Fruit fly (Drosophila melanogaster): Measurements from ENCODE around the gene loqs.

The loqs gene

dm6 chr2L:13362953-13363352 is 19.5 kb upstream of the loqs start:
- no peak for TF ChIP-seq Pif1B (GFP tag; optimal IDR thresholded peaks at IDR 0.05)
- no peak for TF ChIP-seq rn (GFP tag; IDR thresholded peaks at IDR 0.05)
- no peak for TF ChIP-seq Snoo (tag; optimal IDR thresholded peaks at IDR 0.05)

DNA sequence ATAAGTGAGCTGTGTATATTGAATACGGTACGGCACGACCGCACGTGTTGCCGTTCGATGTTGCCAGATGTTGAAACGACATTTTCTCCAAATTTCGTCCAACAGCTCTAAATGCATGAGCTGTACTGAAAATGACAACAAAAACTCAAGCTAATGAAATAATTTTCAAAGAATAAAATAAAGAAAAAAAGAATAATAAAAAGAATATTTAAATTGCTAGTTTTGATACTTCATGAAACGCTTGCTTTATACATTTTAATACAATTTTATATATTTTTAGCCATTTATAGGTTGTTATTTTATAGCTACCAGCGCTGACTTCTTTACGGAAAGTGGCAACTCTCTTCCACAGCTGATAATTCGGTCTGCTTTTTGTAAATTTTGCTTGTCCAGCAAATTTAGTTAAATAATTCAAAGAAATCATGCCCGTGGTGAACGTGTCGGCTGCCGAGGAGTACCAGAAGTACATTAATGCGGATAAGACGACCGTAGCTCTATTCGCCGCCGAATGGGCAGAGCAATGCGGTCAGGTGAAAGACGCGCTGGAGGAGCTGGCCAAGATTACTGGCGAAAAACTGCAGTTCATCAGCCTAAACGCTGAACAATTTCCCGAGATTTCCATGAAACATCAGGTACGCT is 16.2 kb upstream of the loqs start, which contains the start of the genes Nnp-1 and Grx3:
TSS of gene Nnp-1 (minus strand) at position 81 of the 639 bp plus-strand sequence.
TSS of gene Grx3 (plus strand) at position 339 of the 639 bp plus-strand sequence.
- TF ChIP-seq CG32121 (GFP tag; IDR thresholded peaks at IDR 0.05) (0 out of 2 replicates have a peak, but pooled peaks have one; percentile 35), CG8301 (tag; optimal IDR thresholded peaks at IDR 0.05) (no peak), gl (tag; optimal IDR thresholded peaks at IDR 0.05) (no peak), CG34367 (tag; optimal IDR thresholded peaks at IDR 0.05) (no peak), Ets98B (GFP tag; IDR thresholded peaks at IDR 0.05) (no peak), CG9948 (tag; optimal IDR thresholded peaks at IDR 0.05) (peak; percentile 39), fd96Ca (GFP tag; IDR thresholded peaks at IDR 0.05) (no peak), CG10348 (GFP tag; IDR thresholded peaks at IDR 0.05) (no peak), CG15710 (tag; optimal IDR thresholded peaks at IDR 0.05) (no peak), D1 (tag; optimal IDR thresholded peaks at IDR 0.05) (peak; percentile 30), EcR (GFP tag; optimal IDR thresholded peaks at IDR 0.05) (no peak), rn (GFP tag; IDR thresholded peaks at IDR 0.05) (0 out of 2 replicates have a peak, but pooled peaks have one; percentile 13), CG17806 (tag; optimal IDR thresholded peaks at IDR 0.05) (no peak), CG12605 (GFP tag; IDR thresholded peaks at IDR 0.05) (no peak), Pif1B (GFP tag; optimal IDR thresholded peaks at IDR 0.05) (no peak), CG13204 (GFP tag; optimal IDR thresholded peaks at IDR 0.05) (no peak), CG14655 (GFP tag; optimal IDR thresholded peaks at IDR 0.05) (no peak), Pif1A (GFP tag; optimal IDR thresholded peaks at IDR 0.05) (no peak), CG4496 (GFP tag; IDR thresholded peaks at IDR 0.05) (no peak), Snoo (tag; optimal IDR thresholded peaks at IDR 0.05) (peak; percentile 3), CG8159 (tag; optimal IDR thresholded peaks at IDR 0.05) (peak; percentile 44)

DNA sequence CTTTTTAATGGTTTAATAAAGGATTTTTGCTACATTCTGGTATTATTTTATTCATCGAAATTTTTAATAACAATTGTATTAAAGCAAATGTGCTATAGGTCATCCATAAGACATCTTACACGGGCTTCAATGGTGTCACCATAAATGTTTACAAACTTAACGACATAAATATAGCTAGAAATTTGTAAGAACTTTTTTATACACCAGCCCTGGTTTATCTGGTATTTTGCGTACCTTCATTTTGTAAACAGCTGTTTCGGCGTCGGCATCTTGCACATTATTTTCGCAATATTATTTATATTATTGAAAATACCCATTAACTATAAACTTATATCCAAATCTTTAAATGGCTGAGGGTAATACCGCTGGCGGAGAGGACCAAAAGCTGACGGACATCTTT is 15.1 kb upstream of the loqs start, which contains the start of gene Tap42:
TSS of gene Tap42 (plus strand) at position 240 of the 400 bp plus-strand sequence.
- TF ChIP-seq CG32121 (GFP tag; IDR thresholded peaks at IDR 0.05) (no peak), CG4496 (GFP tag; IDR thresholded peaks at IDR 0.05) (no peak), Pif1B (GFP tag; optimal IDR thresholded peaks at IDR 0.05) (no peak), D1 (tag; optimal IDR thresholded peaks at IDR 0.05) (no peak), gl (tag; optimal IDR thresholded peaks at IDR 0.05) (no peak), rn (GFP tag; IDR thresholded peaks at IDR 0.05) (no peak), Ets98B (GFP tag; IDR thresholded peaks at IDR 0.05) (no peak), CG8301 (tag; optimal IDR thresholded peaks at IDR 0.05) (no peak), CG15710 (tag; optimal IDR thresholded peaks at IDR 0.05) (no peak), CG17806 (tag; optimal IDR thresholded peaks at IDR 0.05) (no peak), CG10348 (GFP tag; IDR thresholded peaks at IDR 0.05) (no peak), Snoo (tag; optimal IDR thresholded peaks at IDR 0.05) (no peak), CG13204 (GFP tag; optimal IDR thresholded peaks at IDR 0.05) (no peak), EcR (GFP tag; optimal IDR thresholded peaks at IDR 0.05) (no peak), CG34367 (tag; optimal IDR thresholded peaks at IDR 0.05) (no peak), CG9948 (tag; optimal IDR thresholded peaks at IDR 0.05) (no peak), CG12605 (GFP tag; IDR thresholded peaks at IDR 0.05) (no peak)

DNA sequence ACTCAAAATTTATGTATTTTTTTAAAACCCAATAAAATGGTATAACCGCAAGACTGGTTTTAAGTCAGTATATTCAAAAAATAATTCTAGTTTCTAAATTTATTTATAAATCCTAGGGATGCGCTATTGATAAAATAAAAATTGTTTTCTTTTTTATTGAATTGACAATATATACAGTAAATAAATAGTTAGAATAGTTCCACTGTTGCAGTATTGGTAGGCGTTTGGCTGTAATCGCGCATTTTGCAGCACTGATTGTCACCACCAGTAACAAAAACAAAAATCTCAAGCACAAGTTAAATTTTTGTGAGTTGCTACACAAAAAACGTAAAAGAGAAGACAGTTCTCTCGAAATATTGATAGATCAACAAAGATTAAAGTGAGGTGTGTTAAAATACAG is 13.5 kb upstream of the loqs start, which contains the start of gene CG31855:
TSS of gene CG31855 (plus strand) at position 265 of the 400 bp plus-strand sequence.
- peak; percentile 41; the same call in 1 of the 2 replicates for TF ChIP-seq rn (GFP tag; IDR thresholded peaks at IDR 0.05)
- TF ChIP-seq CG8301 (tag; optimal IDR thresholded peaks at IDR 0.05): peak; percentile 65
- peak; percentile 59 for TF ChIP-seq CG32121 (GFP tag; IDR thresholded peaks at IDR 0.05)
- no peak for TF ChIP-seq CG13204 (GFP tag; optimal IDR thresholded peaks at IDR 0.05)
- peak; percentile 83 for TF ChIP-seq Ets98B (GFP tag; IDR thresholded peaks at IDR 0.05)
- TF ChIP-seq Snoo (tag; optimal IDR thresholded peaks at IDR 0.05): peak; percentile 74
- TF ChIP-seq Pif1B (GFP tag; optimal IDR thresholded peaks at IDR 0.05): peak; percentile 71
- peak; percentile 25 for TF ChIP-seq gl (tag; optimal IDR thresholded peaks at IDR 0.05)
- TF ChIP-seq Pif1A (GFP tag; optimal IDR thresholded peaks at IDR 0.05): peak; percentile 84
- peak; percentile 58; the same call in 2 of the 3 replicates for TF ChIP-seq CG4496 (GFP tag; IDR thresholded peaks at IDR 0.05)
- TF ChIP-seq CG17806 (tag; optimal IDR thresholded peaks at IDR 0.05): peak; percentile 65
- peak; percentile 58 for TF ChIP-seq D1 (tag; optimal IDR thresholded peaks at IDR 0.05)
- TF ChIP-seq CG12605 (GFP tag; IDR thresholded peaks at IDR 0.05): peak; percentile 63
- peak; percentile 59 for TF ChIP-seq CG34367 (tag; optimal IDR thresholded peaks at IDR 0.05)
- no peak for TF ChIP-seq CG14655 (GFP tag; optimal IDR thresholded peaks at IDR 0.05)
- no peak; the same call in 2 of the 3 replicates for TF ChIP-seq fd96Ca (GFP tag; IDR thresholded peaks at IDR 0.05)
- peak; percentile 66 for TF ChIP-seq CG8159 (tag; optimal IDR thresholded peaks at IDR 0.05)
- TF ChIP-seq CG9948 (tag; optimal IDR thresholded peaks at IDR 0.05): peak; percentile 39
- peak; percentile 76 for TF ChIP-seq CG15710 (tag; optimal IDR thresholded peaks at IDR 0.05)
- no peak for TF ChIP-seq EcR (GFP tag; optimal IDR thresholded peaks at IDR 0.05)
- TF ChIP-seq CG10348 (GFP tag; IDR thresholded peaks at IDR 0.05): no peak

DNA sequence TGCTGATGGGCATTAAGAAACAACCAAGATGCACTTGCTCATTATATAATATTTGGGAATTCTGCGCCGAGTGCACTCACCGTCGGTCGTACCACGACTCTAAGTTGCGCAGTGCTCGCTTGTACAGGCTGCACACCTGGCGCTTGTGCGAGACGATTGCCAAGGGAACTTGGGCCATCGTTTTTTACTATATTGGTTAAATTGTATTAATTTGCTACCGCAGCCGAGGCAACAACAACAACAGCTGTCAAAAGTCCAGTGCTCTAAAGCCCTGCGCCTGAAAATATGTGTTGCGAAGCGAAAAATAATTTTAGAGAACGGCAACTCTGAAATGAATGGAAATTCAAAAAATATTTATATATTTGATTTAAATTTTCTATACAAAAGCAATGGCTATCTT is 11.7 kb upstream of the loqs start, which contains the start of gene ND-B22:
TSS of gene ND-B22 (minus strand) at position 349 of the 400 bp plus-strand sequence.
- TF ChIP-seq CG15710 (tag; optimal IDR thresholded peaks at IDR 0.05) (peak; percentile 17), Snoo (tag; optimal IDR thresholded peaks at IDR 0.05) (peak; percentile 38), rn (GFP tag; IDR thresholded peaks at IDR 0.05) (no peak), CG34367 (tag; optimal IDR thresholded peaks at IDR 0.05) (no peak), EcR (GFP tag; optimal IDR thresholded peaks at IDR 0.05) (no peak)
